Worm (Caenorhabditis elegans) whole organism, L1 larva: ENCODE results near the gene F38B7.10.
A peak's percentile ranks its signal among the peaks of the same experiment; 100 is the strongest.

Experiments
- elt-2 ChIP-seq: sonication (generic microtip); optimal IDR thresholded peaks from 2 replicates; lab custom pipeline; 2016; ENCODE audit warnings: missing genetic modification characterization, mild to moderate bottlenecking, inconsistent platforms, missing compliant biosample characterization, missing genetic modification reagents
- lin-35 ChIP-seq, 2 experiments: fragments of 150-350 bp; optimal IDR thresholded peaks; 2 replicates each; lab custom pipeline; 2014; ENCODE audit warnings: missing biosample characterization in 2 of 2, missing genetic modification characterization in 2 of 2, missing genetic modification reagents in 2 of 2
- nhr-11 ChIP-seq: fragments of 150-350 bp; optimal IDR thresholded peaks from 2 replicates; lab custom pipeline; 2014; ENCODE audit warnings: missing biosample characterization, missing genetic modification characterization
- unc-130 ChIP-seq: fragments of 150-350 bp; optimal IDR thresholded peaks from 2 replicates; lab custom pipeline; 2017; ENCODE audit warnings: missing biosample characterization, missing genetic modification characterization, inconsistent platforms

DNA sequence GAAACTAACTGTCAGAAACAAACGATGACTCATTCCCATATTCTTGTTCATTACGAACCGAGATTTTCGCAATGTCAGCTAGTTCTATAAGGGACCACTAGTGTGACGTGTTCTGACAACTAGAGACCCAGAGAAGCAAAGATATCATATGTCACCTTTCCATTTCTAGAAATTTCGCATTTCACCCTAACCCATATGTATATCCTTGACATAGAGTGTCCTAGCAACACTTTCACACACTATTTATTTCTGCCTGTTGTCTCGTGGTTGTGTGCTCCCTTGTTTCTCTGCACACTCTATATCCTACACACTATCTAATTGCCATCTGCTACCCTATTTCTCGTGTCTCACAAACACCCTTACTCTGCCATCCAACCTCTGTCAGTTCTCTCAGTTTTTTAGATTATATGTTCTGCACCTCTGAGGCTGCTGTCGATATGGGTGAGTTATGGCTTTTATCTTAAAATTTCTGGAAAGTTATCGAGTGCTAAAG lies 3.6 kb downstream of the F38B7.10 start, which contains the start of the genes F38B7.17 and F38B7.3:
- TF ChIP-seq lin-35 (GFP tag; optimal IDR thresholded peaks at IDR 0.05; lab: Kevin White, UChicago) (peak; percentile 64 to 70), elt-2 (tag; lab: Kevin White, UChicago) (peak; percentile 66), nhr-11 (tag; lab: Kevin White, UChicago) (peak; percentile 67), unc-130 (tag; lab: Kevin White, UChicago) (no peak)
